Fruit fly (Drosophila melanogaster) S2 (cell line): ENCODE measurements around the gene Nnp-1.

ENCODE experiments used
- CG8478 ChIP-seq: fragments of >200 bp; optimal IDR thresholded peaks from 2 replicates; lab custom pipeline; 2018
- CTCF ChIP-seq, 2 experiments: fragments of >200 bp; optimal IDR thresholded peaks; 2 replicates each; lab custom pipeline; 2018

DNA sequence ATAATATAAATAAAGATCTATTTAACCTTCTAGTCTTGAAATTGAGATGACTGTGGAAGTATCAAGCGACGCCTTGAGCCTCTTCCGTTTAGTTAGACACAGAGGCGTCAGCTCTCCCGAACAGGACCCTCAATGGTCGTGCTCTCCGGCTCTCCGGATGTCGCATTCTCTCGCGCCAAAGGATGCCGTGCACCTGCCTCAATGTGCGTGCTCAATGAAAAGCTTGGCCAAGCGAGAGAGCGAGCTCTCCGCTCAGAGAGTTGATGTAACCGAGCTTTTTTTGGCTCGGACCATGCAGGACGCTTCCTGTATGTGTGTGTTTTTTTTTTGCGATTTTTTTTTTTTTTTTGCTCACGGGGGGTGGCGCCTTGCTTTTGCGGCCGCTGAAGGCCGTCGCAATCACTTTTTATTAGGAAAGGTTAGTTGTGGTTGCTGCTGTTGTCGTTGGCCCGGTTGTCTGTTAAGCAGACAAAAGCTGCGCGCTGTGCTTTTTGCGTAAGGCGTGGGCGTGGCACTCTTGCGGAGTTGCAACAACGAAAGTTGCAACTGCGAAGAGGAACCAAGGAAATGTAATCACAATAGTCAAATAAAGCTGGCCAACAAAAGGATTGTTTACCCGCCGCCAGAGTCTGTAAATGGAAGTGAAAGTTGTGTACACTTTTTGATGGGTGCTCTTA is 34.0 kb downstream of the Nnp-1 start:
- TF ChIP-seq CTCF (optimal IDR thresholded peaks at IDR 0.05; lab: Kevin White, UChicago) (no peak), CG8478 (lab: Kevin White, UChicago) (no peak)
